Worm (Caenorhabditis elegans) whole organism, early embryonic: ENCODE measurements around the gene K04A8.1.

Experiments
- B0310.2 ChIP-seq: sonication (generic microtip); optimal IDR thresholded peaks from 2 replicates; lab custom pipeline; 2016; ENCODE audit warnings: mild to moderate bottlenecking, missing genetic modification characterization, missing compliant biosample characterization
- F13C5.2 ChIP-seq: sonication (generic microtip); optimal IDR thresholded peaks from 2 replicates; lab custom pipeline; 2017; ENCODE audit warnings: mild to moderate bottlenecking, missing genetic modification characterization, inconsistent platforms, missing compliant biosample characterization
- aly-1 ChIP-seq: sonication (generic microtip); optimal IDR thresholded peaks from 2 replicates; lab custom pipeline; 2016; ENCODE audit warnings: missing genetic modification characterization, missing compliant biosample characterization
- ama-1 ChIP-seq: fragments of 150-350 bp; optimal IDR thresholded peaks from 2 replicates; lab custom pipeline; 2014
- ceh-13 ChIP-seq: fragments of 200-800 bp; sonication (Bioruptor generic); optimal IDR thresholded peaks from 2 replicates; lab custom pipeline; 2018; ENCODE audit warnings: mild to moderate bottlenecking, missing genetic modification characterization, missing compliant biosample characterization
- ceh-36 ChIP-seq: sonication (generic microtip); optimal IDR thresholded peaks from 2 replicates; lab custom pipeline; 2016; ENCODE audit warnings: missing genetic modification characterization, inconsistent platforms, missing compliant biosample characterization
- ets-7 ChIP-seq: sonication (generic microtip); optimal IDR thresholded peaks from 2 replicates; lab custom pipeline; 2016; ENCODE audit warnings: missing genotype, missing genetic modification characterization, missing compliant biosample characterization
- flt-1 ChIP-seq: fragments of 200-800 bp; sonication (Bioruptor generic); IDR thresholded peaks from 2 replicates; pipeline ENCODE4 v1.3.6; 2022; ENCODE audit warnings: missing genetic modification characterization, missing compliant biosample characterization
- hmbx-1 ChIP-seq: sonication (generic microtip); optimal IDR thresholded peaks from 2 replicates; lab custom pipeline; 2016; ENCODE audit warnings: mild to moderate bottlenecking, missing genetic modification characterization, missing compliant biosample characterization
- hmg-4 ChIP-seq: fragments of 200-800 bp; sonication (Bioruptor generic); optimal IDR thresholded peaks from 2 replicates; lab custom pipeline; 2018; ENCODE audit warnings: mild to moderate bottlenecking, missing genetic modification characterization, missing compliant biosample characterization
- hnd-1 ChIP-seq: sonication (generic microtip); optimal IDR thresholded peaks from 2 replicates; lab custom pipeline; 2016; ENCODE audit warnings: missing genetic modification characterization, missing compliant biosample characterization
- pes-1 ChIP-seq: fragments of 200-800 bp; sonication (Bioruptor generic); IDR thresholded peaks from 2 replicates; pipeline ENCODE4 v1.3.6; 2022; ENCODE audit warnings: missing genetic modification reagents, missing genetic modification characterization, missing compliant biosample characterization
- scrt-1 ChIP-seq: fragments of 200-800 bp; sonication (Bioruptor generic); IDR thresholded peaks from 2 replicates; pipeline ENCODE4 v1.3.6; 2022; ENCODE audit warnings: missing genetic modification characterization, missing compliant biosample characterization
- sea-1 ChIP-seq: fragments of 200-800 bp; sonication (Bioruptor generic); conservative IDR thresholded peaks from 2 replicates; pipeline ENCODE4 v1.3.6; 2022; ENCODE audit warnings: missing genetic modification characterization, missing compliant biosample characterization
- tbx-11 ChIP-seq: fragments of 200-800 bp; sonication (Bioruptor generic); IDR thresholded peaks from 2 replicates; pipeline ENCODE4 v1.3.6; 2022; ENCODE audit warnings: missing genetic modification characterization, missing compliant biosample characterization
- tbx-37 ChIP-seq: fragments of 200-800 bp; sonication (Bioruptor generic); conservative IDR thresholded peaks from 2 replicates; pipeline ENCODE4 v1.3.6; 2022; ENCODE audit warnings: missing genetic modification reagents, missing genetic modification characterization, missing compliant biosample characterization
- tra-4 ChIP-seq: sonication (generic microtip); optimal IDR thresholded peaks from 2 replicates; lab custom pipeline; 2017; ENCODE audit warnings: missing genetic modification characterization, missing compliant biosample characterization

The K04A8.1 gene

ce11 chrV:6611058-6611457 is 44.9 kb downstream of the K04A8.1 start, which contains the start of gene gon-14:
Gene gon-14, minus strand, starts transcription at chrV:6611158.
- TF ChIP-seq tbx-11 (GFP tag; lab: Robert Waterston, UW) (no peak), ama-1 (no peak), F13C5.2 (tag; lab: Kevin White, UChicago) (no peak), ets-7 (no peak), tra-4 (no peak), B0310.2 (tag; lab: Kevin White, UChicago) (no peak), hnd-1 (tag; lab: Kevin White, UChicago) (no peak), hmg-4 (GFP tag; lab: Kevin White, UChicago) (no peak), tbx-37 (GFP tag; lab: Robert Waterston, UW) (no peak), ceh-13 (no peak), sea-1 (no peak), flt-1 (GFP tag; lab: Robert Waterston, UW) (no peak), pes-1 (GFP tag; lab: Robert Waterston, UW) (no peak)

- TF ChIP-seq ets-7 (no peak), hmg-4 (GFP tag; lab: Kevin White, UChicago) (no peak), flt-1 (GFP tag; lab: Robert Waterston, UW) (no peak), sea-1 (no peak), F13C5.2 (tag; lab: Kevin White, UChicago) (no peak), tra-4 (no peak), ceh-36 (no peak), pes-1 (GFP tag; lab: Robert Waterston, UW) (no peak), aly-1 (tag; lab: Kevin White, UChicago) (no peak), hmbx-1 (tag; lab: Kevin White, UChicago) (no peak), hnd-1 (tag; lab: Kevin White, UChicago) (no peak), scrt-1 (GFP tag; lab: Robert Waterston, UW) (no peak), tbx-37 (GFP tag; lab: Robert Waterston, UW) (no peak), tbx-11 (GFP tag; lab: Robert Waterston, UW) (no peak), ama-1 (no peak), B0310.2 (tag; lab: Kevin White, UChicago) (no peak), ceh-13 (no peak)
These were observed 45.4 kb downstream of the K04A8.1 start for ce11 chrV:6611504-6611903.

DNA sequence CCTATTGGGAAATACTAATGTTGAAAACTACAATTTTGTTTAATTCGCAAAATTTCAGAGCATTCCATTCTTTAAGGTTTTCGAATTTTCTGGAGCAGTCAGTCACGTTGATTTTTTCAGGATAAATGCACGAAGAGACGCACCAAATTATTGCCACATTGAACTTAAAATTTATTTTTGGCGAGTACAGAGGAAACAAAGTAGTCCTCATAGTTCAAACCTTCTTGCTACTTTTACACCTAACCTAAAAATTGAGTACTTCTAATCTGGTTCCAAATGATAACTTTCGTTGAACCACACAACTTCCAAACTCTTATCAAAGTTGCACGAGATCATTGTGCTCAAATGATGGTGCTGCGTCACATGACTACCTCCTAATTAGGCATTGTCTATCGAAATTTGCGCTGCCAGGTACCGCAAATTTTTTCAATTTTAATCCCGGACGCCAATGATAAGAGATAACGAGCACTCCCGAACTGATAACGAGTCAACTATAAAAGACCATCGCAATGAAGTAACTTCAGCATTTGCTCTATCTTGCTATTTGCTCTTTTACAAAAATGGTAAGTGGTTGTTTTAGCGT is 48.1 kb downstream of the K04A8.1 start, which contains the start of gene cpr-4:
Gene cpr-4 (plus strand): TSS at position 523 of the 583 bp plus-strand sequence.
- TF ChIP-seq ceh-13 (no peak), B0310.2 (tag; lab: Kevin White, UChicago) (no peak), ceh-36 (no peak), hmbx-1 (tag; lab: Kevin White, UChicago) (no peak), pes-1 (GFP tag; lab: Robert Waterston, UW) (no peak), aly-1 (tag; lab: Kevin White, UChicago) (no peak), hnd-1 (tag; lab: Kevin White, UChicago) (no peak), flt-1 (GFP tag; lab: Robert Waterston, UW) (no peak), ama-1 (no peak), tbx-11 (GFP tag; lab: Robert Waterston, UW) (no peak), hmg-4 (GFP tag; lab: Kevin White, UChicago) (no peak), sea-1 (no peak), ets-7 (no peak), tbx-37 (GFP tag; lab: Robert Waterston, UW) (no peak), F13C5.2 (tag; lab: Kevin White, UChicago) (no peak), scrt-1 (GFP tag; lab: Robert Waterston, UW) (no peak), tra-4 (no peak)

DNA sequence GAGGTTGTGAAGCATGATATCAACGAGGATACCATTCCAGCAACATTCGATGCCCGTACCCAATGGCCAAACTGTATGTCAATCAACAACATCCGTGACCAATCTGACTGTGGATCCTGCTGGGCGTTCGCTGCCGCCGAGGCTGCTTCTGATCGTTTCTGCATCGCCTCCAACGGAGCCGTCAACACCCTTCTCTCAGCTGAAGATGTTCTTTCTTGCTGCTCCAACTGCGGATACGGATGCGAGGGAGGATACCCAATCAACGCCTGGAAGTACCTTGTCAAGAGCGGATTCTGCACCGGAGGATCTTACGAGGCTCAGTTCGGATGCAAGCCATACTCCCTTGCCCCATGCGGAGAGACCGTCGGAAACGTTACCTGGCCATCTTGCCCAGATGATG is 48.8 kb downstream of the K04A8.1 start:
- TF ChIP-seq F13C5.2 (tag; lab: Kevin White, UChicago) = no peak
- no peak for TF ChIP-seq ama-1
- TF ChIP-seq ets-7 = no peak
- TF ChIP-seq B0310.2 (tag; lab: Kevin White, UChicago) = no peak
- no peak for TF ChIP-seq aly-1 (tag; lab: Kevin White, UChicago)
- no peak for TF ChIP-seq hmg-4 (GFP tag; lab: Kevin White, UChicago)
- no peak for TF ChIP-seq ceh-13
- no peak for TF ChIP-seq tbx-11 (GFP tag; lab: Robert Waterston, UW)
- TF ChIP-seq sea-1 = no peak
- no peak for TF ChIP-seq flt-1 (GFP tag; lab: Robert Waterston, UW)
- no peak for TF ChIP-seq tbx-37 (GFP tag; lab: Robert Waterston, UW)
- TF ChIP-seq tra-4 = no peak
- TF ChIP-seq hmbx-1 (tag; lab: Kevin White, UChicago) = no peak
- TF ChIP-seq pes-1 (GFP tag; lab: Robert Waterston, UW) = no peak
- TF ChIP-seq hnd-1 (tag; lab: Kevin White, UChicago) = no peak
- no peak for TF ChIP-seq ceh-36
- TF ChIP-seq scrt-1 (GFP tag; lab: Robert Waterston, UW) = no peak

ce11 chrV:6616294-6616693 is 50.2 kb downstream of the K04A8.1 start:
- TF ChIP-seq scrt-1 (GFP tag; lab: Robert Waterston, UW) = no peak
- TF ChIP-seq ceh-36 = no peak
- no peak for TF ChIP-seq ceh-13
- TF ChIP-seq ama-1 = no peak
- TF ChIP-seq F13C5.2 (tag; lab: Kevin White, UChicago) = no peak
- no peak for TF ChIP-seq tra-4
- TF ChIP-seq tbx-11 (GFP tag; lab: Robert Waterston, UW) = no peak
- TF ChIP-seq pes-1 (GFP tag; lab: Robert Waterston, UW) = no peak
- TF ChIP-seq flt-1 (GFP tag; lab: Robert Waterston, UW) = no peak
- TF ChIP-seq ets-7 = no peak
